Fruit fly (Drosophila melanogaster) whole organism, embryonic: ENCODE results near the gene CG2006.
A peak's percentile ranks its signal among the peaks of the same experiment; 100 is the strongest.

Source experiments
- Atf3 ChIP-seq: fragments of 200-800 bp; sonication (Bioruptor generic); optimal IDR thresholded peaks from 3 replicates; lab custom pipeline; 2016; ENCODE audit warnings: missing biosample characterization, missing genetic modification characterization
- BEAF-32 ChIP-seq: fragments of 200-800 bp; sonication (Bioruptor generic); optimal IDR thresholded peaks from 3 replicates; lab custom pipeline; 2017; ENCODE audit warnings: missing biosample characterization, missing genetic modification characterization, mild to moderate bottlenecking, moderate library complexity, missing genetic modification reagents
- CG11247 ChIP-seq: fragments of 200-800 bp; sonication (Bioruptor generic); IDR thresholded peaks from 2 replicates; pipeline ENCODE4 v1.3.6; 2022; ENCODE audit warnings: missing biosample characterization, missing genetic modification characterization
- CG14667 ChIP-seq: fragments of 200-800 bp; sonication (Bioruptor generic); IDR thresholded peaks from 2 replicates; pipeline ENCODE4 v1.3.6; 2022; ENCODE audit warnings: missing biosample characterization, missing genetic modification characterization
- CG14965 ChIP-seq: fragments of 200-800 bp; sonication (Bioruptor generic); optimal IDR thresholded peaks from 2 replicates; lab custom pipeline; 2016; ENCODE audit warnings: missing biosample characterization, missing genetic modification characterization, borderline replicate concordance
- CG15479 ChIP-seq: fragments of 200-800 bp; sonication (Bioruptor generic); optimal IDR thresholded peaks from 3 replicates; lab custom pipeline; 2019; ENCODE audit warnings: missing biosample characterization, mild to moderate bottlenecking, missing genetic modification characterization, moderate library complexity
- CG15601 ChIP-seq: fragments of 200-800 bp; sonication (Bioruptor generic); optimal IDR thresholded peaks from 3 replicates; lab custom pipeline; 2019; ENCODE audit warnings: missing biosample characterization, mild to moderate bottlenecking, missing genetic modification characterization, moderate library complexity
- CG18764 ChIP-seq: fragments of 200-800 bp; sonication (Bioruptor generic); optimal IDR thresholded peaks from 3 replicates; lab custom pipeline; 2016; ENCODE audit warnings: missing biosample characterization, missing genetic modification characterization
- CG31388 ChIP-seq: fragments of 200-800 bp; sonication (Bioruptor generic); optimal IDR thresholded peaks from 2 replicates; lab custom pipeline; 2016; ENCODE audit warnings: missing biosample characterization, missing genetic modification characterization
- CG3407 ChIP-seq: fragments of 200-800 bp; sonication (Bioruptor generic); optimal IDR thresholded peaks from 2 replicates; lab custom pipeline; 2018; ENCODE audit warnings: missing biosample characterization, mild to moderate bottlenecking, missing genetic modification characterization
- CG4424 ChIP-seq: fragments of 200-800 bp; sonication (Bioruptor generic); optimal IDR thresholded peaks from 3 replicates; lab custom pipeline; 2016; ENCODE audit warnings: missing biosample characterization, missing genetic modification characterization
- CG4854 ChIP-seq: fragments of 200-800 bp; sonication (Bioruptor generic); optimal IDR thresholded peaks from 2 replicates; lab custom pipeline; 2016; ENCODE audit warnings: missing biosample characterization, missing genetic modification characterization, inconsistent platforms
- CG6254 ChIP-seq: fragments of 200-800 bp; sonication (Bioruptor generic); optimal IDR thresholded peaks from 3 replicates; lab custom pipeline; 2017; ENCODE audit warnings: mild to moderate bottlenecking, missing biosample characterization, missing genetic modification reagents, missing genetic modification characterization
- CG6654 ChIP-seq: fragments of 200-800 bp; sonication (Bioruptor generic); optimal IDR thresholded peaks from 2 replicates; lab custom pipeline; 2017; ENCODE audit warnings: missing biosample characterization, mild to moderate bottlenecking, missing genetic modification characterization
- CG6854 ChIP-seq: fragments of 200-800 bp; sonication (Bioruptor generic); optimal IDR thresholded peaks from 3 replicates; lab custom pipeline; 2017; ENCODE audit warnings: missing biosample characterization, mild to moderate bottlenecking, missing genetic modification characterization
- CG7357 ChIP-seq: fragments of 200-800 bp; sonication (Bioruptor generic); IDR thresholded peaks from 3 replicates; pipeline ENCODE4 v1.3.6; 2022; ENCODE audit warnings: missing biosample characterization, missing genetic modification characterization
- CG7745 ChIP-seq: fragments of 200-800 bp; sonication (Bioruptor generic); optimal IDR thresholded peaks from 2 replicates; lab custom pipeline; 2018; ENCODE audit warnings: missing biosample characterization, mild to moderate bottlenecking, missing genetic modification characterization, moderate library complexity
- CG7987 ChIP-seq: fragments of 200-800 bp; sonication (Bioruptor generic); optimal IDR thresholded peaks from 2 replicates; lab custom pipeline; 2018; ENCODE audit warnings: missing biosample characterization, mild to moderate bottlenecking, missing genetic modification characterization, moderate library complexity
- CG8281 ChIP-seq: fragments of 200-800 bp; sonication (Bioruptor generic); optimal IDR thresholded peaks from 2 replicates; lab custom pipeline; 2018; ENCODE audit warnings: missing biosample characterization, mild to moderate bottlenecking, missing genetic modification characterization, moderate library complexity
- CG8359 ChIP-seq: fragments of 200-800 bp; sonication (Bioruptor generic); optimal IDR thresholded peaks from 2 replicates; lab custom pipeline; 2017; ENCODE audit warnings: missing biosample characterization, mild to moderate bottlenecking, missing genetic modification characterization, borderline replicate concordance
- CG8478 ChIP-seq: fragments of >200 bp; optimal IDR thresholded peaks from 2 replicates; lab custom pipeline; 2018
- CG9797 ChIP-seq: fragments of 200-800 bp; sonication (Bioruptor generic); optimal IDR thresholded peaks from 3 replicates; lab custom pipeline; 2018; ENCODE audit warnings: missing biosample characterization, mild to moderate bottlenecking, missing genetic modification characterization
- Doc3 ChIP-seq: fragments of 200-800 bp; sonication (Bioruptor generic); IDR thresholded peaks from 3 replicates; pipeline ENCODE4 v1.3.6; 2022; ENCODE audit warnings: missing biosample characterization, missing genetic modification characterization; ENCODE audit not compliant: partially characterized antibody
- Ets65A ChIP-seq: fragments of 200-800 bp; sonication (Bioruptor generic); peaks from one replicate; lab custom pipeline; 2016; ENCODE audit warnings: missing biosample characterization, missing genetic modification characterization
- GATAe ChIP-seq: fragments of 200-800 bp; sonication (Bioruptor generic); conservative IDR thresholded peaks from 2 replicates; pipeline ENCODE4 v1.3.6; 2022; ENCODE audit warnings: missing biosample characterization, missing genetic modification characterization
- H2.0 ChIP-seq: fragments of 200-800 bp; sonication (Bioruptor generic); IDR thresholded peaks from 2 replicates; pipeline ENCODE4 v1.3.6; 2022; ENCODE audit warnings: missing biosample characterization, missing genetic modification characterization
- HHEX ChIP-seq: fragments of 200-800 bp; sonication (Bioruptor generic); optimal IDR thresholded peaks from 3 replicates; lab custom pipeline; 2017; ENCODE audit warnings: missing biosample characterization, mild to moderate bottlenecking, missing genetic modification characterization, missing genetic modification reagents
- Mrtf ChIP-seq: fragments of 200-800 bp; sonication (Bioruptor generic); IDR thresholded peaks from 3 replicates; pipeline ENCODE4 v1.3.6; 2022; ENCODE audit warnings: missing biosample characterization, missing genetic modification characterization
- PHDP ChIP-seq: fragments of 200-800 bp; sonication (Bioruptor generic); optimal IDR thresholded peaks from 3 replicates; lab custom pipeline; 2018; ENCODE audit warnings: missing biosample characterization, mild to moderate bottlenecking, missing genetic modification characterization, moderate library complexity
- Scr ChIP-seq: fragments of 200-800 bp; sonication (Bioruptor generic); IDR thresholded peaks from 2 replicates; pipeline ENCODE4 v1.3.6; 2022; ENCODE audit warnings: missing biosample characterization, missing genetic modification characterization; ENCODE audit not compliant: partially characterized antibody
- Spps ChIP-seq: fragments of 200-800 bp; sonication (Bioruptor generic); optimal IDR thresholded peaks from 2 replicates; lab custom pipeline; 2018; ENCODE audit warnings: missing biosample characterization, mild to moderate bottlenecking, missing genetic modification characterization
- Sry-δ ChIP-seq: fragments of 200-800 bp; sonication (Bioruptor generic); optimal IDR thresholded peaks from 2 replicates; lab custom pipeline; 2016; ENCODE audit warnings: missing biosample characterization, missing genetic modification characterization
- az2 ChIP-seq: fragments of 200-800 bp; sonication (Bioruptor generic); optimal IDR thresholded peaks from 3 replicates; lab custom pipeline; 2016; ENCODE audit warnings: missing biosample characterization, missing genetic modification characterization
- btn ChIP-seq: fragments of 200-800 bp; sonication (Bioruptor generic); optimal IDR thresholded peaks from 2 replicates; lab custom pipeline; 2016; ENCODE audit warnings: missing biosample characterization, missing genetic modification characterization
- chm ChIP-seq: fragments of 200-800 bp; sonication (Bioruptor generic); IDR thresholded peaks from 2 replicates; pipeline ENCODE4 v1.3.6; 2022; ENCODE audit warnings: missing biosample characterization, missing genetic modification characterization
- croc ChIP-seq: fragments of 200-800 bp; sonication (Bioruptor generic); conservative IDR thresholded peaks from 3 replicates; pipeline ENCODE4 v1.3.6; 2022; ENCODE audit warnings: missing biosample characterization, missing genetic modification characterization
- dan ChIP-seq: fragments of 200-800 bp; sonication (Bioruptor generic); IDR thresholded peaks from 2 replicates; pipeline ENCODE4 v1.3.6; 2022; ENCODE audit warnings: missing biosample characterization, missing genetic modification characterization
- ewg ChIP-seq: fragments of 200-800 bp; sonication (Bioruptor generic); optimal IDR thresholded peaks from 3 replicates; lab custom pipeline; 2017; ENCODE audit warnings: mild to moderate bottlenecking, missing biosample characterization, missing genetic modification reagents, missing genetic modification characterization
- fd96Cb ChIP-seq: fragments of 200-800 bp; sonication (Bioruptor generic); optimal IDR thresholded peaks from 2 replicates; lab custom pipeline; 2018; ENCODE audit warnings: missing biosample characterization, mild to moderate bottlenecking, missing genetic modification characterization, moderate library complexity
- gce ChIP-seq: fragments of 200-800 bp; sonication (Bioruptor generic); IDR thresholded peaks from 3 replicates; pipeline ENCODE4 v1.3.6; 2022; ENCODE audit warnings: missing biosample characterization, missing genetic modification characterization
- hkb ChIP-seq, 2 experiments: fragments of 200-800 bp in 1 of 2; fragments of >200 bp in 1 of 2; sonication (Bioruptor generic) in 1 of 2; IDR thresholded peaks in 1 of 2; optimal IDR thresholded peaks in 1 of 2; 2 replicates each; pipeline versions ENCODE4 v1.3.6 to Lab custom; 2017 to 2022; ENCODE audit warnings: missing biosample characterization in 1 of 2, missing genetic modification characterization in 1 of 2
- hth ChIP-seq: fragments of >200 bp; optimal IDR thresholded peaks from 2 replicates; lab custom pipeline; 2017; ENCODE audit warnings: inconsistent platforms
- klu ChIP-seq: fragments of 200-800 bp; sonication (Bioruptor generic); IDR thresholded peaks from 2 replicates; pipeline ENCODE4 v1.3.6; 2022; ENCODE audit warnings: missing biosample characterization, missing genetic modification characterization
- nmo ChIP-seq: fragments of 200-800 bp; sonication (Bioruptor generic); optimal IDR thresholded peaks from 2 replicates; lab custom pipeline; 2018; ENCODE audit warnings: missing biosample characterization, mild to moderate bottlenecking, missing genetic modification characterization, moderate library complexity
- p53 ChIP-seq: fragments of 200-800 bp; sonication (Bioruptor generic); optimal IDR thresholded peaks from 2 replicates; lab custom pipeline; 2016; ENCODE audit warnings: missing biosample characterization, missing genetic modification characterization
- peb ChIP-seq: fragments of 200-800 bp; sonication (Bioruptor generic); IDR thresholded peaks from 2 replicates; pipeline ENCODE4 v1.3.6; 2022; ENCODE audit warnings: missing biosample characterization, missing genetic modification characterization
- salm ChIP-seq: fragments of 200-800 bp; sonication (Bioruptor generic); optimal IDR thresholded peaks from 2 replicates; lab custom pipeline; 2018; ENCODE audit warnings: missing biosample characterization, mild to moderate bottlenecking, missing genetic modification characterization
- sd ChIP-seq: fragments of 200-800 bp; sonication (Bioruptor generic); optimal IDR thresholded peaks from 3 replicates; lab custom pipeline; 2018; ENCODE audit warnings: missing biosample characterization, mild to moderate bottlenecking, missing genetic modification characterization, moderate library complexity
- tio ChIP-seq: fragments of 200-800 bp; sonication (Bioruptor generic); optimal IDR thresholded peaks from 2 replicates; lab custom pipeline; 2017; ENCODE audit warnings: missing biosample characterization, missing genetic modification characterization, inconsistent platforms
- toy ChIP-seq: fragments of 200-800 bp; sonication (Bioruptor generic); IDR thresholded peaks from 2 replicates; pipeline ENCODE4 v1.3.6; 2022; ENCODE audit warnings: missing biosample characterization, missing genetic modification characterization
- trem ChIP-seq: fragments of 200-800 bp; optimal IDR thresholded peaks from 3 replicates; lab custom pipeline; 2019; ENCODE audit warnings: missing biosample characterization, mild to moderate bottlenecking, missing genetic modification characterization, moderate library complexity
- trh ChIP-seq: fragments of 200-800 bp; sonication (Bioruptor generic); optimal IDR thresholded peaks from 2 replicates; lab custom pipeline; 2016; ENCODE audit warnings: missing biosample characterization, missing genetic modification characterization
- tup ChIP-seq: fragments of 200-800 bp; sonication (Bioruptor generic); optimal IDR thresholded peaks from 2 replicates; lab custom pipeline; 2016; ENCODE audit warnings: missing biosample characterization, mild to moderate bottlenecking, missing genetic modification characterization, moderate library complexity

CG2006 gene

DNA sequence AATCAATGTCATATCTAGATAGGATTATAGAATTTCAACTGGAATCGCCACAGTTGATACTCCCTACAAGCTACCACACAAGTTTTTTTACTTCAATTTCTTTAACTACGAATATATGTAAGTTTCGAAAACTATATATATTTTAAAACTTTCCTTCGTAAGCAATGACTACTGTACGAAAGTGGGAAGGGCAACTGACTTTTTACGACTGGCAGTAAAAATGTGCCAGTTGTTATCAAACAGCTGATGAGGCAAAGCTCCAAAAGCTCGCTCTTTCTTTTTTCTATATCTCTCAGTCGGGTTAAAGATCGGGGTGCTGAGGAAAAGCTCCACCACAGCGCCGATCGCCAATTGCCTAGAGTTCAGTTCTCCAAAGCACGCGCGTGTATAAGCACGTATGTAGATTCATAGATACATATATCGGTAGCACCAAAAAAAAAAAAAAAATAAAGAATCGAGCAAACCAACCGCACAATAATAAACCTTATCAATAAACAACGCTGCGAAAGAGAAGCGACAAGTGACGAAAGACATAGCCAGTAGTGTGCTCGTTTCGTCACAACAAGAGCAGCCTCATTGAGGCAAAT, 10.2 kb upstream of the CG2006 start (continued):
- no peak for TF ChIP-seq Atf3
- TF ChIP-seq BEAF-32 = no peak
- TF ChIP-seq chm (GFP tag; lab: Robert Waterston, UW) = no peak
- TF ChIP-seq CG8281 = peak; percentile 12
- TF ChIP-seq toy = peak; percentile 63; the same call in 1 of the 2 replicates
- TF ChIP-seq GATAe = peak; percentile 10; the same call in 1 of the 2 replicates
- peak; percentile 60 for TF ChIP-seq fd96Cb
- TF ChIP-seq CG31388 = no peak
- peak; percentile 30 for TF ChIP-seq ewg
- no peak for TF ChIP-seq CG7745 (tag; lab: Kevin White, UChicago)
- TF ChIP-seq gce (GFP tag; lab: Robert Waterston, UW) = peak; percentile 51; the same call in 1 of the 3 replicates
- peak; percentile 47 for TF ChIP-seq CG4424 (GFP tag; lab: Kevin White, UChicago)
- peak; percentile 45 for TF ChIP-seq klu (GFP tag; lab: Robert Waterston, UW)
- no peak for TF ChIP-seq CG9797 (GFP tag; lab: Kevin White, UChicago)
- TF ChIP-seq Scr = no peak
- TF ChIP-seq CG8359 = peak; percentile 28
- TF ChIP-seq Mrtf = peak; percentile 57; the same call in 2 of the 3 replicates
- TF ChIP-seq az2 (GFP tag; lab: Kevin White, UChicago) = peak; percentile 16
- TF ChIP-seq peb (GFP tag; lab: Robert Waterston, UW) = no peak
- no peak for TF ChIP-seq hkb (optimal IDR thresholded peaks at IDR 0.05; lab: Kevin White, UChicago)
- TF ChIP-seq hkb (GFP tag; IDR thresholded peaks at IDR 0.05; lab: Robert Waterston, UW) = peak; percentile 76
- TF ChIP-seq CG6654 (GFP tag; lab: Kevin White, UChicago) = no peak
- TF ChIP-seq HHEX = peak; percentile 50
- 0 out of 3 replicates have a peak, but pooled peaks have one; percentile 19 for TF ChIP-seq croc (GFP tag; lab: Robert Waterston, UW)
- no peak for TF ChIP-seq CG14965 (GFP tag; lab: Kevin White, UChicago)
- no peak for TF ChIP-seq Doc3 (GFP tag; lab: Robert Waterston, UW)
- peak; percentile 47; the same call in 1 of the 3 replicates for TF ChIP-seq CG7357 (GFP tag; lab: Robert Waterston, UW)
- no peak for TF ChIP-seq tio (GFP tag; lab: Kevin White, UChicago)
- no peak for TF ChIP-seq btn (GFP tag; lab: Kevin White, UChicago)
- TF ChIP-seq CG8478 (lab: Kevin White, UChicago) = no peak
- peak; percentile 42 for TF ChIP-seq CG6854 (GFP tag; lab: Kevin White, UChicago)
- TF ChIP-seq CG3407 (GFP tag; lab: Kevin White, UChicago) = no peak
- peak; percentile 2 for TF ChIP-seq trem (tag; lab: Kevin White, UChicago)
- peak; percentile 44 for TF ChIP-seq CG11247 (GFP tag; lab: Robert Waterston, UW)
- TF ChIP-seq Ets65A (GFP tag; lab: Kevin White, UChicago) = peak; percentile 94
- no peak for TF ChIP-seq p53 (GFP tag; lab: Kevin White, UChicago)
- no peak for TF ChIP-seq Spps

DNA sequence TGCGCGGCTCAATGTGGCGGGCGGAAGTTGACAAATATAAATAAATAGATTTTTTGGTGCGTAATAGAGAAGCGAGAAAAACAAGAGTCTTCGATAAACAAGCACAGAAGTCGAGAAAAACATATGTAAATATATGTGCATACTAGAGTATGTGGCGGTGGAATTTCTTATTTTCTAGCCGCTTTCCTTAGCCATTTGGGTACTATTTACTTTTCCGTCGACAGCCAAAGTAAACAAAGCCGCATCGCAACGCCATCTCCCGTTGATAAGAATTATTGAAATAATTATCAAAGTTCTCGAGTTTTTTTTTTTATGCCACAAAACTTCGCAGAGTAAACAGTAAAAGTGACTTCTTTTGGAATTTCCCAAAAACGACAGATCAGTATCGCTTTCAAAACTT, 9.3 kb upstream of the CG2006 start:
- TF ChIP-seq CG14667 (GFP tag; lab: Robert Waterston, UW) = no peak
- TF ChIP-seq sd (tag; lab: Kevin White, UChicago) = peak; percentile 65
- no peak for TF ChIP-seq Sry-δ (GFP tag; lab: Kevin White, UChicago)
- peak; percentile 13 for TF ChIP-seq CG6254 (GFP tag; lab: Kevin White, UChicago)
- TF ChIP-seq CG7987 (GFP tag; lab: Kevin White, UChicago) = peak; percentile 4
- peak; percentile 43 for TF ChIP-seq PHDP (tag; lab: Kevin White, UChicago)
- no peak for TF ChIP-seq nmo (GFP tag; lab: Kevin White, UChicago)
- TF ChIP-seq CG4854 (GFP tag; lab: Kevin White, UChicago) = peak; percentile 10
- TF ChIP-seq CG15601 (tag; lab: Kevin White, UChicago) = peak; percentile 69
- TF ChIP-seq dan (GFP tag; lab: Robert Waterston, UW) = no peak
- no peak for TF ChIP-seq H2.0 (GFP tag; lab: Robert Waterston, UW)
- TF ChIP-seq CG18764 (GFP tag; lab: Kevin White, UChicago) = no peak
- no peak for TF ChIP-seq tup
- peak; percentile 11 for TF ChIP-seq salm (tag; lab: Kevin White, UChicago)
- TF ChIP-seq trh (GFP tag; lab: Kevin White, UChicago) = no peak
- no peak for TF ChIP-seq hth (lab: Kevin White, UChicago)
- TF ChIP-seq CG15479 (GFP tag; lab: Kevin White, UChicago) = no peak
